Worm (Caenorhabditis elegans) whole organism, mixed stage, embryonic: ENCODE measurements around the gene swt-4.

ENCODE experiments used
- bed-3 ChIP-seq: fragments of 200-800 bp; sonication (Bioruptor generic); optimal IDR thresholded peaks from 3 replicates; lab custom pipeline; 2018; ENCODE audit warnings: mild to moderate bottlenecking, missing genetic modification characterization, moderate library complexity, missing compliant biosample characterization
- blmp-1 ChIP-seq: fragments of 150-350 bp; optimal IDR thresholded peaks from 2 replicates; lab custom pipeline; 2014; ENCODE audit warnings: missing biosample characterization, missing genetic modification characterization
- ceh-39 ChIP-seq: fragments of 150-350 bp; optimal IDR thresholded peaks from 2 replicates; lab custom pipeline; 2014; ENCODE audit warnings: missing biosample characterization, missing genetic modification characterization
- ceh-43 ChIP-seq: fragments of 200-800 bp; sonication (Bioruptor generic); optimal IDR thresholded peaks from 2 replicates; lab custom pipeline; 2018; ENCODE audit warnings: mild to moderate bottlenecking, missing genetic modification characterization, moderate library complexity, missing compliant biosample characterization
- ceh-83 ChIP-seq: fragments of 200-800 bp; sonication (Bioruptor generic); optimal IDR thresholded peaks from 2 replicates; lab custom pipeline; 2018; ENCODE audit warnings: mild to moderate bottlenecking, missing genetic modification characterization, missing compliant biosample characterization
- drap-1 ChIP-seq: fragments of 200-800 bp; sonication (Bioruptor generic); optimal IDR thresholded peaks from 3 replicates; lab custom pipeline; 2018; ENCODE audit warnings: mild to moderate bottlenecking, missing genetic modification characterization, missing compliant biosample characterization
- elt-1 ChIP-seq: sonication (generic microtip); optimal IDR thresholded peaks from 2 replicates; lab custom pipeline; 2017; ENCODE audit warnings: missing genetic modification characterization, mild to moderate bottlenecking, missing compliant biosample characterization, antibody characterized with exemption, moderate library complexity, borderline replicate concordance; ENCODE audit not compliant: insufficient read depth
- elt-3 ChIP-seq: fragments of 150-350 bp; optimal IDR thresholded peaks from 2 replicates; lab custom pipeline; 2014; ENCODE audit warnings: missing biosample characterization, missing genetic modification characterization
- flh-1 ChIP-seq: fragments of 200-800 bp; sonication (Bioruptor generic); optimal IDR thresholded peaks from 2 replicates; lab custom pipeline; 2018; ENCODE audit warnings: mild to moderate bottlenecking, missing genetic modification characterization, moderate library complexity, missing compliant biosample characterization
- ham-2 ChIP-seq: fragments of 200-800 bp; sonication (Bioruptor generic); optimal IDR thresholded peaks from 2 replicates; lab custom pipeline; 2018; ENCODE audit warnings: mild to moderate bottlenecking, missing genetic modification characterization, missing compliant biosample characterization
- hlh-1 ChIP-seq: fragments of 150-350 bp; optimal IDR thresholded peaks from 2 replicates; lab custom pipeline; 2014; ENCODE audit warnings: missing biosample characterization, missing genetic modification reagents, missing genetic modification characterization
- lin-13 ChIP-seq: fragments of 150-350 bp; optimal IDR thresholded peaks from 2 replicates; lab custom pipeline; 2014; ENCODE audit warnings: missing biosample characterization, missing genetic modification characterization
- lin-32 ChIP-seq: fragments of 200-800 bp; sonication (Bioruptor generic); optimal IDR thresholded peaks from 2 replicates; lab custom pipeline; 2018; ENCODE audit warnings: mild to moderate bottlenecking, missing genetic modification characterization, missing compliant biosample characterization
- lsy-2 ChIP-seq: fragments of 150-350 bp; optimal IDR thresholded peaks from 2 replicates; lab custom pipeline; 2014; ENCODE audit warnings: missing biosample characterization, missing genetic modification characterization
- mab-5 ChIP-seq: fragments of 150-350 bp; optimal IDR thresholded peaks from 2 replicates; lab custom pipeline; 2014; ENCODE audit warnings: missing biosample characterization, missing genetic modification characterization
- mep-1 ChIP-seq: fragments of 150-350 bp; optimal IDR thresholded peaks from 2 replicates; lab custom pipeline; 2017; ENCODE audit warnings: missing biosample characterization, missing genetic modification reagents, missing genetic modification characterization, inconsistent platforms
- mls-2 ChIP-seq: sonication (generic microtip); optimal IDR thresholded peaks from 2 replicates; lab custom pipeline; 2016; ENCODE audit warnings: mild to moderate bottlenecking, missing genetic modification characterization, moderate library complexity, missing compliant biosample characterization
- nhr-12 ChIP-seq: fragments of 150-350 bp; optimal IDR thresholded peaks from 2 replicates; lab custom pipeline; 2014; ENCODE audit warnings: missing biosample characterization, missing genetic modification characterization
- nhr-2 ChIP-seq: fragments of 150-350 bp; optimal IDR thresholded peaks from 2 replicates; lab custom pipeline; 2014; ENCODE audit warnings: missing biosample characterization, missing genetic modification characterization
- nhr-237 ChIP-seq: fragments of 150-350 bp; optimal IDR thresholded peaks from 2 replicates; lab custom pipeline; 2014; ENCODE audit warnings: missing biosample characterization, missing genetic modification characterization
- nhr-28 ChIP-seq: fragments of 150-350 bp; optimal IDR thresholded peaks from 2 replicates; lab custom pipeline; 2014; ENCODE audit warnings: missing biosample characterization, missing genetic modification characterization
- pha-4 ChIP-seq: fragments of 150-350 bp; optimal IDR thresholded peaks from 2 replicates; lab custom pipeline; 2018; ENCODE audit warnings: missing biosample characterization, missing genetic modification reagents, missing genetic modification characterization
- sem-2 ChIP-seq: fragments of 200-800 bp; sonication (Bioruptor generic); optimal IDR thresholded peaks from 2 replicates; lab custom pipeline; 2018; ENCODE audit warnings: mild to moderate bottlenecking, missing genetic modification characterization, missing compliant biosample characterization
- sptf-1 ChIP-seq: sonication (generic microtip); optimal IDR thresholded peaks from 2 replicates; lab custom pipeline; 2017; ENCODE audit warnings: mild to moderate bottlenecking, missing genetic modification characterization, moderate library complexity, missing compliant biosample characterization
- tbx-8 ChIP-seq: fragments of 200-800 bp; sonication (Bioruptor generic); optimal IDR thresholded peaks from 2 replicates; lab custom pipeline; 2018; ENCODE audit warnings: mild to moderate bottlenecking, missing genetic modification characterization, moderate library complexity, missing compliant biosample characterization
- unc-120 ChIP-seq: sonication (generic microtip); optimal IDR thresholded peaks from 2 replicates; lab custom pipeline; 2017; ENCODE audit warnings: missing genetic modification characterization, missing compliant biosample characterization; ENCODE audit not compliant: poor library complexity, severe bottlenecking
- unc-39 ChIP-seq: fragments of 150-350 bp; optimal IDR thresholded peaks from 2 replicates; lab custom pipeline; 2014; ENCODE audit warnings: missing biosample characterization, missing genetic modification characterization

swt-4 gene

ce11 chrIII:10624564-10624963 lies 4.4 kb downstream of the swt-4 start (continued):
- TF ChIP-seq drap-1 (GFP tag; lab: Kevin White, UChicago) (peak; percentile 81), elt-1 (tag; lab: Kevin White, UChicago) (no peak), flh-1 (GFP tag; lab: Kevin White, UChicago) (peak; percentile 33), unc-120 (tag; lab: Kevin White, UChicago) (peak; percentile 53), ceh-43 (GFP tag; lab: Kevin White, UChicago) (peak; percentile 60)

DNA sequence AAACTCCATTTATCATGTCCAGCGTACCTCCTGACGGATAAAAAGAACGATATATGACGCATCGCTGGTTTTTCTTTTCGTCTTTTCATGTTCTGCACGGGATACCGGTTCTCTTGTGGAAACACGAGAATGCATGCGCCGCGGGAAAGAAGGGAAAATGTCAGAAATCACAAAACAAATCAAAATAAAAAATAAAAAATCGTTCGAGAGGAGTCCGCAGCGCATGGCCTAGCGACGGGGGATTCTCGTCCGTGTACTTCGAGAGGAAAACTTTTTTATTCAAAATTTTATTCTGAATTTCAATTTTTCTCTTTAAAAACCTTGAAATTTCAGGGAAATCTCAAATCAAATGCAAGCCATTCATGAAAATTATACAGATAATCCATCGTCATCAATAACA lies 7.7 kb downstream of the swt-4 start, which contains the start of the genes lron-10 and hpr-9:
lron-10 (minus strand) TSS at position 162 of the 400 bp plus-strand sequence.
hpr-9 (plus strand) TSS at position 344 of the 400 bp plus-strand sequence.
- TF ChIP-seq unc-120 (tag; lab: Kevin White, UChicago) (no peak), ham-2 (GFP tag; lab: Kevin White, UChicago) (no peak), sem-2 (GFP tag; lab: Kevin White, UChicago) (no peak)

DNA sequence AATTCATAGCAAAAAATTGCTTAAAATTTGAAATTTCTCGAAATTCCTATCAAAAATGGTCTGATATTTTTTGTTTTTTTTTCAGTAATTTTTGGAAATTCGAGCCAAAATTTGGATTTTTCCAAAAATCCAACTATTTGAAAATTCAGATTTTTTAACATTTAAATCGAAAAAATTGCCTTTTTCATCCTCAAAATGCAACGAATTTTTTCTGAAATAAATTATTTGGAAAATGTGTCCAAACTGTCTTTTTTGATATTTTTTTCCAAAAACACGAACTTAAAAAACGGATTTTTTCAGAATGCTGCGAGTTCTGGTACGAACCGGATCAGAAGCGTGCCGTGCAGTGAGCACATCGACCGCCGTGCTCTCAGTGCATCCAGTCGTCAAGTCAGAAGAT lies 13.8 kb downstream of the swt-4 start, which contains the start of gene mrpl-22:
mrpl-22 (plus strand) TSS at position 301 of the 400 bp plus-strand sequence.
- TF ChIP-seq sptf-1 (tag; lab: Kevin White, UChicago) = no peak
- no peak for TF ChIP-seq nhr-28 (tag; lab: Kevin White, UChicago)
- no peak for TF ChIP-seq drap-1 (GFP tag; lab: Kevin White, UChicago)
- no peak for TF ChIP-seq pha-4 (tag; lab: Kevin White, UChicago)
- TF ChIP-seq elt-1 (tag; lab: Kevin White, UChicago) = no peak
- no peak for TF ChIP-seq mep-1
- no peak for TF ChIP-seq ceh-83
- no peak for TF ChIP-seq lin-32 (GFP tag; lab: Kevin White, UChicago)
- no peak for TF ChIP-seq elt-3 (tag; lab: Kevin White, UChicago)
- TF ChIP-seq blmp-1 = no peak
- no peak for TF ChIP-seq ceh-39 (tag; lab: Kevin White, UChicago)
- no peak for TF ChIP-seq nhr-237 (tag; lab: Kevin White, UChicago)
- no peak for TF ChIP-seq nhr-12
- no peak for TF ChIP-seq unc-120 (tag; lab: Kevin White, UChicago)
- TF ChIP-seq mab-5 = no peak
- TF ChIP-seq unc-39 (tag; lab: Kevin White, UChicago) = no peak
- TF ChIP-seq lin-13 (tag; lab: Kevin White, UChicago) = no peak

ce11 chrIII:10612333-10612732 lies 16.6 kb downstream of the swt-4 start, which contains the start of gene Y39A1A.24:
Gene Y39A1A.24 (plus strand): TSS chrIII:10612633.
- TF ChIP-seq nhr-2 = no peak
- no peak for TF ChIP-seq mls-2 (tag; lab: Kevin White, UChicago)
- TF ChIP-seq unc-39 (tag; lab: Kevin White, UChicago) = no peak
- TF ChIP-seq hlh-1 (tag; lab: Kevin White, UChicago) = no peak
- TF ChIP-seq, all 35 proteins: peak for 0

DNA sequence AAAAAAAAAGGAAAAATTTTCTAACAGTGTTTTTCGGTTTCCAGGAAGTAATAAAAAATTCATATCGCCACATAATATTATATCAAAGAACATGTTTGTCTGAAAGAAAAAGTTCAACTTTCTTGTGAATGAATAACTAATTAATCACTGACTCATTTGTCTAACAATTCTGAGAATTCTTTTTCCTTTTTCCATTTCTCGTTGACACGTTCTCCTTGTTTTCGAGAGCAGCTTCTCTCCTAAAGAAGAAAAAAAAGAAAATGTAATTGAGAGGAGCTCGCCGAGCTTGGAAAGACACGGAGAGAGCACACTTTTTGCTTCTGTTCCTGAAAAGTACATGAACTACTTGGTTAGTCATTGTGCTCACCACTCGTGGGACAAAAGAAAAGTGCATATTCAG lies 20.8 kb downstream of the swt-4 start:
- TF ChIP-seq mls-2 (tag; lab: Kevin White, UChicago) = no peak
- no peak for TF ChIP-seq flh-1 (GFP tag; lab: Kevin White, UChicago)
- TF ChIP-seq elt-3 (tag; lab: Kevin White, UChicago) = no peak
- no peak for TF ChIP-seq ceh-43 (GFP tag; lab: Kevin White, UChicago)

ce11 chrIII:10605049-10605448 lies 23.9 kb downstream of the swt-4 start, which contains the start of gene rabx-5:
Gene rabx-5 (plus strand): TSS chrIII:10605349.
- TF ChIP-seq bed-3 (GFP tag; lab: Kevin White, UChicago) (no peak), unc-39 (tag; lab: Kevin White, UChicago) (no peak), mls-2 (tag; lab: Kevin White, UChicago) (no peak), flh-1 (GFP tag; lab: Kevin White, UChicago) (no peak), drap-1 (GFP tag; lab: Kevin White, UChicago) (no peak), nhr-2 (no peak), mab-5 (no peak), mep-1 (no peak), lsy-2 (no peak), ceh-43 (GFP tag; lab: Kevin White, UChicago) (no peak), pha-4 (tag; lab: Kevin White, UChicago) (no peak), elt-1 (tag; lab: Kevin White, UChicago) (no peak), tbx-8 (GFP tag; lab: Kevin White, UChicago) (no peak)
